Worm (Caenorhabditis elegans) whole organism, midembryonic: ENCODE data around the gene K11H3.2.

ENCODE experiments used
- flt-1 ChIP-seq: fragments of 200-800 bp; sonication (Bioruptor generic); IDR thresholded peaks from 2 replicates; pipeline ENCODE4 v1.3.6; 2022; ENCODE audit warnings: missing genetic modification characterization, missing compliant biosample characterization
- ztf-23 ChIP-seq: fragments of 200-800 bp; sonication (Bioruptor generic); IDR thresholded peaks from 2 replicates; pipeline ENCODE4 v1.3.6; 2022; ENCODE audit warnings: missing genetic modification reagents, missing genetic modification characterization, missing compliant biosample characterization
- ztf-29 ChIP-seq: fragments of 200-800 bp; sonication (Bioruptor generic); IDR thresholded peaks from 2 replicates; pipeline ENCODE4 v1.3.6; 2022; ENCODE audit warnings: missing genetic modification reagents, missing genetic modification characterization, missing compliant biosample characterization

- TF ChIP-seq ztf-29: no peak
- no peak for TF ChIP-seq flt-1 (GFP tag; lab: Robert Waterston, UW)
- peak; percentile 70; the same call in 1 of the 2 replicates for TF ChIP-seq ztf-23 (GFP tag; lab: Robert Waterston, UW)
Observed at ce11 chrIII:9818763-9819162, 27.4 kb upstream of the K11H3.2 start, which contains the start of gene panl-3.
